Fruit fly (Drosophila melanogaster) whole organism, embryonic: Measurements from ENCODE around the gene CG34434.

ENCODE experiments used
- ATbp ChIP-seq: fragments of 200-800 bp; sonication (Bioruptor generic); optimal IDR thresholded peaks from 2 replicates; lab custom pipeline; 2017; ENCODE audit warnings: missing biosample characterization, mild to moderate bottlenecking, missing genetic modification characterization, missing genetic modification reagents
- CG10979 ChIP-seq: fragments of 200-800 bp; sonication (Bioruptor generic); optimal IDR thresholded peaks from 2 replicates; lab custom pipeline; 2018; ENCODE audit warnings: missing biosample characterization, mild to moderate bottlenecking, missing genetic modification characterization, moderate library complexity
- CG11456 ChIP-seq: fragments of 200-800 bp; sonication (Bioruptor generic); IDR thresholded peaks from 3 replicates; pipeline ENCODE4 v1.3.6; 2022; ENCODE audit warnings: missing biosample characterization, missing genetic modification characterization
- CG11560 ChIP-seq: fragments of 200-800 bp; sonication (Bioruptor generic); IDR thresholded peaks from 3 replicates; pipeline ENCODE4 v1.3.6; 2022; ENCODE audit warnings: missing biosample characterization, missing genetic modification characterization
- CG12769 ChIP-seq: fragments of 200-800 bp; sonication (Bioruptor generic); optimal IDR thresholded peaks from 2 replicates; lab custom pipeline; 2019; ENCODE audit warnings: missing biosample characterization, mild to moderate bottlenecking, missing genetic modification characterization, moderate library complexity
- CG15073 ChIP-seq: fragments of 200-800 bp; sonication (Bioruptor generic); optimal IDR thresholded peaks from 2 replicates; lab custom pipeline; 2016; ENCODE audit warnings: missing biosample characterization, missing genetic modification characterization
- CG1602 ChIP-seq: fragments of 200-800 bp; sonication (Bioruptor generic); optimal IDR thresholded peaks from 3 replicates; lab custom pipeline; 2016; ENCODE audit warnings: missing biosample characterization, missing genetic modification characterization
- CG17385 ChIP-seq: fragments of 200-800 bp; sonication (Bioruptor generic); optimal IDR thresholded peaks from 3 replicates; lab custom pipeline; 2018; ENCODE audit warnings: missing biosample characterization, mild to moderate bottlenecking, missing genetic modification characterization
- CG1832 ChIP-seq: fragments of 200-800 bp; sonication (Bioruptor generic); optimal IDR thresholded peaks from 2 replicates; lab custom pipeline; 2017; ENCODE audit warnings: missing biosample characterization, mild to moderate bottlenecking, missing genetic modification characterization, inconsistent platforms
- CG18619 ChIP-seq: fragments of 200-800 bp; sonication (Bioruptor generic); optimal IDR thresholded peaks from 3 replicates; lab custom pipeline; 2017; ENCODE audit warnings: missing biosample characterization, mild to moderate bottlenecking, missing genetic modification characterization
- CG2889 ChIP-seq: fragments of 200-800 bp; sonication (Bioruptor generic); IDR thresholded peaks from 3 replicates; pipeline ENCODE4 v1.3.6; 2022; ENCODE audit warnings: missing biosample characterization, missing genetic modification characterization
- CG32767 ChIP-seq: fragments of 200-800 bp; sonication (Bioruptor generic); IDR thresholded peaks from 2 replicates; pipeline ENCODE4 v1.3.6; 2022; ENCODE audit warnings: missing biosample characterization, missing genetic modification characterization
- CG6254 ChIP-seq: fragments of 200-800 bp; sonication (Bioruptor generic); optimal IDR thresholded peaks from 3 replicates; lab custom pipeline; 2017; ENCODE audit warnings: mild to moderate bottlenecking, missing biosample characterization, missing genetic modification reagents, missing genetic modification characterization
- CG6765 ChIP-seq: fragments of 200-800 bp; sonication (Bioruptor generic); optimal IDR thresholded peaks from 3 replicates; lab custom pipeline; 2017; ENCODE audit warnings: missing biosample characterization, mild to moderate bottlenecking, missing genetic modification characterization
- CG6854 ChIP-seq: fragments of 200-800 bp; sonication (Bioruptor generic); optimal IDR thresholded peaks from 3 replicates; lab custom pipeline; 2017; ENCODE audit warnings: missing biosample characterization, mild to moderate bottlenecking, missing genetic modification characterization
- CG7786 ChIP-seq: fragments of 200-800 bp; sonication (Bioruptor generic); optimal IDR thresholded peaks from 2 replicates; lab custom pipeline; 2016; ENCODE audit warnings: missing biosample characterization, missing genetic modification characterization
- CTCF ChIP-seq: fragments of 200-800 bp; sonication (Bioruptor generic); optimal IDR thresholded peaks from 2 replicates; lab custom pipeline; 2017; ENCODE audit warnings: missing biosample characterization, mild to moderate bottlenecking, missing genetic modification characterization, moderate library complexity
- Chrac-16 ChIP-seq: fragments of 200-800 bp; sonication (Bioruptor generic); optimal IDR thresholded peaks from 3 replicates; lab custom pipeline; 2016; ENCODE audit warnings: missing biosample characterization, missing genetic modification characterization
- Dll ChIP-seq: fragments of 200-800 bp; sonication (Bioruptor generic); IDR thresholded peaks from 4 replicates; pipeline ENCODE4 v1.3.6; 2022; ENCODE audit warnings: missing biosample characterization, missing genetic modification characterization; ENCODE audit not compliant: partially characterized antibody
- Ets97D ChIP-seq: fragments of 200-800 bp; sonication (Bioruptor generic); optimal IDR thresholded peaks from 3 replicates; lab custom pipeline; 2016; ENCODE audit warnings: missing biosample characterization, missing genetic modification characterization
- Fer3 ChIP-seq: fragments of 200-800 bp; sonication (Bioruptor generic); optimal IDR thresholded peaks from 2 replicates; lab custom pipeline; 2018; ENCODE audit warnings: missing biosample characterization, mild to moderate bottlenecking, missing genetic modification characterization, moderate library complexity
- Hand ChIP-seq: fragments of 200-800 bp; sonication (Bioruptor generic); optimal IDR thresholded peaks from 2 replicates; lab custom pipeline; 2017; ENCODE audit warnings: mild to moderate bottlenecking, missing biosample characterization, missing genetic modification reagents, missing genetic modification characterization
- Hey ChIP-seq: fragments of 200-800 bp; sonication (Bioruptor generic); optimal IDR thresholded peaks from 3 replicates; lab custom pipeline; 2018; ENCODE audit warnings: missing biosample characterization, mild to moderate bottlenecking, missing genetic modification characterization
- Hr51 ChIP-seq, 2 experiments: fragments of 200-800 bp; sonication (Bioruptor generic); optimal IDR thresholded peaks; 2 replicates in 1 of 2; 3 replicates in 1 of 2; lab custom pipeline; 2016 to 2018; ENCODE audit warnings: missing biosample characterization in 2 of 2, missing genetic modification characterization in 2 of 2, mild to moderate bottlenecking in 1 of 2, moderate library complexity in 1 of 2
- Opbp ChIP-seq: fragments of 200-800 bp; sonication (Bioruptor generic); IDR thresholded peaks from 3 replicates; pipeline ENCODE4 v1.3.6; 2022; ENCODE audit warnings: missing biosample characterization, missing genetic modification characterization; ENCODE audit not compliant: partially characterized antibody
- Rx ChIP-seq: fragments of 200-800 bp; sonication (Bioruptor generic); IDR thresholded peaks from 2 replicates; pipeline ENCODE4 v1.3.6; 2022; ENCODE audit warnings: missing biosample characterization, missing genetic modification characterization
- Trl ChIP-seq, 3 experiments: fragments of >200 bp in 2 of 3; fragments of 200-800 bp in 1 of 3; sonication (Bioruptor generic) in 1 of 3; optimal IDR thresholded peaks; 2 replicates in 1 of 3; 3 replicates in 2 of 3; lab custom pipeline; 2016 to 2017; ENCODE audit warnings: missing biosample characterization in 1 of 3, missing genetic modification characterization in 1 of 3
- Xbp1 ChIP-seq: fragments of 200-800 bp; sonication (Bioruptor generic); optimal IDR thresholded peaks from 3 replicates; lab custom pipeline; 2016; ENCODE audit warnings: missing biosample characterization, mild to moderate bottlenecking, missing genetic modification characterization
- Xrp1 ChIP-seq: fragments of 200-800 bp; sonication (Bioruptor generic); IDR thresholded peaks from 2 replicates; pipeline ENCODE4 v1.3.6; 2022; ENCODE audit warnings: missing biosample characterization, missing genetic modification characterization
- bbx ChIP-seq: fragments of 200-800 bp; sonication (Bioruptor generic); IDR thresholded peaks from 2 replicates; pipeline ENCODE4 v1.3.6; 2022; ENCODE audit warnings: missing biosample characterization, missing genetic modification characterization; ENCODE audit not compliant: partially characterized antibody
- ci ChIP-seq: fragments of 200-800 bp; sonication (Bioruptor generic); IDR thresholded peaks from 3 replicates; pipeline ENCODE4 v1.3.6; 2022; ENCODE audit warnings: missing biosample characterization, missing genetic modification characterization
- dm ChIP-seq: fragments of 200-800 bp; sonication (Bioruptor generic); optimal IDR thresholded peaks from 3 replicates; lab custom pipeline; 2016; ENCODE audit warnings: missing biosample characterization, missing genetic modification characterization
- ewg ChIP-seq: fragments of 200-800 bp; sonication (Bioruptor generic); optimal IDR thresholded peaks from 3 replicates; lab custom pipeline; 2017; ENCODE audit warnings: mild to moderate bottlenecking, missing biosample characterization, missing genetic modification reagents, missing genetic modification characterization
- fu2 ChIP-seq: fragments of 200-800 bp; sonication (Bioruptor generic); optimal IDR thresholded peaks from 2 replicates; lab custom pipeline; 2016; ENCODE audit warnings: missing biosample characterization, missing genetic modification characterization
- gro ChIP-seq: fragments of 200-800 bp; sonication (Bioruptor generic); optimal IDR thresholded peaks from 2 replicates; lab custom pipeline; 2016; ENCODE audit warnings: missing biosample characterization, missing genetic modification characterization
- nerfin-1 ChIP-seq: fragments of 200-800 bp; sonication (Bioruptor generic); optimal IDR thresholded peaks from 3 replicates; lab custom pipeline; 2019; ENCODE audit warnings: missing biosample characterization, mild to moderate bottlenecking, missing genetic modification characterization, moderate library complexity
- nmo ChIP-seq: fragments of 200-800 bp; sonication (Bioruptor generic); optimal IDR thresholded peaks from 2 replicates; lab custom pipeline; 2018; ENCODE audit warnings: missing biosample characterization, mild to moderate bottlenecking, missing genetic modification characterization, moderate library complexity
- scrt ChIP-seq: fragments of 200-800 bp; sonication (Bioruptor generic); optimal IDR thresholded peaks from 2 replicates; lab custom pipeline; 2018; ENCODE audit warnings: missing biosample characterization, mild to moderate bottlenecking, missing genetic modification characterization, moderate library complexity
- sd ChIP-seq: fragments of 200-800 bp; sonication (Bioruptor generic); optimal IDR thresholded peaks from 3 replicates; lab custom pipeline; 2018; ENCODE audit warnings: missing biosample characterization, mild to moderate bottlenecking, missing genetic modification characterization, moderate library complexity
- sens ChIP-seq: fragments of 200-800 bp; sonication (Bioruptor generic); peaks from one replicate; lab custom pipeline; 2016; ENCODE audit warnings: missing biosample characterization, missing genetic modification characterization
- seq ChIP-seq: fragments of 200-800 bp; sonication (Bioruptor generic); IDR thresholded peaks from 2 replicates; pipeline ENCODE4 v1.3.6; 2022; ENCODE audit warnings: missing biosample characterization, missing genetic modification characterization
- sima ChIP-seq: fragments of 200-800 bp; sonication (Bioruptor generic); optimal IDR thresholded peaks from 2 replicates; lab custom pipeline; 2016; ENCODE audit warnings: missing biosample characterization, missing genetic modification characterization
- stc ChIP-seq: fragments of 200-800 bp; sonication (Bioruptor generic); IDR thresholded peaks from 2 replicates; pipeline ENCODE4 v1.3.6; 2022; ENCODE audit warnings: missing biosample characterization, missing genetic modification characterization
- stwl ChIP-seq: fragments of 200-800 bp; sonication (Bioruptor generic); optimal IDR thresholded peaks from 3 replicates; lab custom pipeline; 2018; ENCODE audit warnings: missing biosample characterization, mild to moderate bottlenecking, missing genetic modification characterization, moderate library complexity
- tap ChIP-seq: fragments of 200-800 bp; optimal IDR thresholded peaks from 3 replicates; lab custom pipeline; 2019; ENCODE audit warnings: missing biosample characterization, mild to moderate bottlenecking, missing genetic modification characterization, moderate library complexity
- usp ChIP-seq: fragments of >200 bp; optimal IDR thresholded peaks from 2 replicates; lab custom pipeline; 2017; ENCODE audit warnings: missing biosample characterization, missing genetic modification characterization

Gene CG34434

dm6 chrX:5664222-5664621, 48.1 kb upstream of the CG34434 start (continued):
- TF ChIP-seq Fer3 (tag; lab: Kevin White, UChicago) (peak; percentile 10), ci (GFP tag; lab: Robert Waterston, UW) (peak; percentile 74; the same call in 2 of the 3 replicates), scrt (peak; percentile 52), Dll (no peak), CG11560 (tag; lab: Robert Waterston, UW) (no peak), dm (GFP tag; lab: Kevin White, UChicago) (no peak), CG6254 (GFP tag; lab: Kevin White, UChicago) (peak; percentile 51), ATbp (GFP tag; lab: Kevin White, UChicago) (peak; percentile 57), stwl (tag; lab: Kevin White, UChicago) (no peak), CG6854 (GFP tag; lab: Kevin White, UChicago) (peak; percentile 56), CG10979 (tag; lab: Kevin White, UChicago) (no peak), CG18619 (no peak), sima (GFP tag; lab: Kevin White, UChicago) (no peak), CG11456 (GFP tag; lab: Robert Waterston, UW) (0 out of 3 replicates have a peak, but pooled peaks have one; percentile 8)
- TF ChIP-seq, all 482 proteins: peak for 79

dm6 chrX:5662761-5663160, 46.6 kb upstream of the CG34434 start, which contains the start of gene OtopLc:
Gene OtopLc (minus strand): TSS chrX:5662861.
- TF ChIP-seq bbx (0 out of 2 replicates have a peak, but pooled peaks have one; percentile 32), nerfin-1 (tag; lab: Kevin White, UChicago) (peak; percentile 75), CG12769 (tag; lab: Kevin White, UChicago) (no peak), Trl (optimal IDR thresholded peaks at IDR 0.05; lab: Kevin White, UChicago) (peak; percentile 48 to 72), Trl (GFP tag; optimal IDR thresholded peaks at IDR 0.05; lab: Kevin White, UChicago) (no peak), sd (tag; lab: Kevin White, UChicago) (peak; percentile 6), CG17385 (GFP tag; lab: Kevin White, UChicago) (peak; percentile 43), CG6765 (GFP tag; lab: Kevin White, UChicago) (no peak)

dm6 chrX:5661971-5662370, 45.8 kb upstream of the CG34434 start:
- TF ChIP-seq Hand (GFP tag; lab: Kevin White, UChicago) (no peak), tap (no peak), CTCF (GFP tag; lab: Kevin White, UChicago) (peak; percentile 87), seq (no peak), sd (tag; lab: Kevin White, UChicago) (peak; percentile 72), CG2889 (GFP tag; lab: Robert Waterston, UW) (no peak), gro (GFP tag; lab: Kevin White, UChicago) (no peak), Hey (tag; lab: Kevin White, UChicago) (no peak), stc (GFP tag; lab: Robert Waterston, UW) (no peak), Rx (no peak), fu2 (GFP tag; lab: Kevin White, UChicago) (no peak), Xbp1 (no peak), nmo (GFP tag; lab: Kevin White, UChicago) (peak; percentile 27), CG1832 (GFP tag; lab: Kevin White, UChicago) (peak; percentile 34), Opbp (GFP tag; lab: Robert Waterston, UW) (no peak), ewg (GFP tag; lab: Kevin White, UChicago) (peak; percentile 51), CG32767 (GFP tag; lab: Robert Waterston, UW) (0 out of 2 replicates have a peak, but pooled peaks have one; percentile 34), Hr51 (GFP tag; optimal IDR thresholded peaks at IDR 0.05; lab: Kevin White, UChicago) (peak in 1 of 2 experiments; percentile 50), sens (GFP tag; lab: Kevin White, UChicago) (peak; percentile 24), CG1602 (GFP tag; lab: Kevin White, UChicago) (no peak), CG15073 (GFP tag; lab: Kevin White, UChicago) (no peak), Ets97D (no peak), Chrac-16 (GFP tag; lab: Kevin White, UChicago) (no peak), Xrp1 (GFP tag; lab: Robert Waterston, UW) (no peak), nerfin-1 (tag; lab: Kevin White, UChicago) (peak; percentile 99), CG7786 (GFP tag; lab: Kevin White, UChicago) (no peak), usp (GFP tag; lab: Kevin White, UChicago) (no peak), Trl (optimal IDR thresholded peaks at IDR 0.05; lab: Kevin White, UChicago) (peak; percentile 5 to 31), Trl (GFP tag; optimal IDR thresholded peaks at IDR 0.05; lab: Kevin White, UChicago) (no peak)
